Fruit fly (Drosophila melanogaster): ENCODE data around the gene CG33003.

Gene CG33003

DNA sequence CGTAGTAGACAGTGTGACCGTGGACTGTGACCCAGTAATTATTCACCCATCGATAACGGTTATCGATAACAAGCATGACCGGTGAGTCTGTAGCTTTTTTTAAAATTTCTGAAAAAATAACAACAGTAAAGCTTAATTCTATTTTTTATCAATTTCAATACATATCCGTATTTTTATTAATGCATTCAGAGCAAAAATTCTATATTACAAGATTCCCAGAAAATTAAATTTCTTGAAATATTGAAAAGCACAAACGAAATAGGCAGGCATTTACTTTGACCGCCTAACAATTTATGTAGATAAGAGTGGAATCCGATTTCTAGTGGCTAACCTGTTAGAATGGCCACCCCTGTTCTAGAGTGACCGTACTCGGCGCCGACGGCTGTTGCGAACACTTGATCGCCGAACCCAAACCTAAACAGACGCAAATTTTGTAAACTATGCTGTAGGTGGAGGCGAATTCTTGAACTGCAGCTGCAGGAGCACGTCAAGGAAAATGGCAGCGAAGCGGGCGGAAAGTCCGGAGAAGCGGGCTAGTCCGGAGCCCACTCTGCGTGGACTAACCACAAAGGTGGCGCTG lies 6.8 kb upstream of the CG33003 start, which contains the start of gene CG3652 (continued):
- TF ChIP-seq seq (GFP tag; IDR thresholded peaks at IDR 0.05) (no peak), Ptx1 (GFP tag; IDR thresholded peaks at IDR 0.05) (peak; percentile 18; the same call in 1 of the 2 replicates), Sry-δ (GFP tag; optimal IDR thresholded peaks at IDR 0.05) (peak; percentile 75), CG3065 (GFP tag; optimal IDR thresholded peaks at IDR 0.05) (no peak), CG18764 (GFP tag; optimal IDR thresholded peaks at IDR 0.05) (no peak), CG17359 (tag; optimal IDR thresholded peaks at IDR 0.05) (no peak), Bgb (GFP tag; IDR thresholded peaks at IDR 0.05; ENCODE audit: partially characterized antibody) (peak; percentile 29; the same call in 1 of the 2 replicates), CG4404 (GFP tag; IDR thresholded peaks at IDR 0.05) (no peak), Fer3 (tag; optimal IDR thresholded peaks at IDR 0.05) (no peak), CG31388 (GFP tag; optimal IDR thresholded peaks at IDR 0.05) (no peak), Stat92E (GFP tag; optimal IDR thresholded peaks at IDR 0.05) (no peak), MBD-R2 (GFP tag; IDR thresholded peaks at IDR 0.05) (peak; percentile 55), Chrac-16 (GFP tag; optimal IDR thresholded peaks at IDR 0.05) (peak; percentile 43), CG13624 (GFP tag; optimal IDR thresholded peaks at IDR 0.05) (no peak), CrebB (tag; optimal IDR thresholded peaks at IDR 0.05) (no peak), peb (GFP tag; IDR thresholded peaks at IDR 0.05) (no peak), CG13123 (GFP tag; optimal IDR thresholded peaks at IDR 0.05) (no peak), CG11085 (GFP tag; IDR thresholded peaks at IDR 0.05) (no peak), dimm (GFP tag; IDR thresholded peaks at IDR 0.05) (no peak), wek (GFP tag; optimal IDR thresholded peaks at IDR 0.05) (no peak), ssp (GFP tag; IDR thresholded peaks at IDR 0.05) (no peak), kay (GFP tag; optimal IDR thresholded peaks at IDR 0.05) (peak; percentile 33), CG13775 (GFP tag; optimal IDR thresholded peaks at IDR 0.05) (peak; percentile 9), CG9876 (GFP tag; optimal IDR thresholded peaks at IDR 0.05) (no peak), ttk (GFP tag; IDR thresholded peaks at IDR 0.05) (no peak), CTCF (GFP tag; optimal IDR thresholded peaks at IDR 0.05) (peak; percentile 60), CG1647 (GFP tag; optimal IDR thresholded peaks at IDR 0.05) (no peak), Dek (tag; optimal IDR thresholded peaks at IDR 0.05) (no peak), CG15601 (tag; optimal IDR thresholded peaks at IDR 0.05) (no peak), CG7963 (GFP tag; IDR thresholded peaks at IDR 0.05; ENCODE audit: partially characterized antibody) (no peak), CG4328 (GFP tag; optimal IDR thresholded peaks at IDR 0.05) (no peak), CG10979 (tag; optimal IDR thresholded peaks at IDR 0.05) (peak; percentile 1), CG6854 (GFP tag; optimal IDR thresholded peaks at IDR 0.05) (no peak), Poxn (GFP tag; IDR thresholded peaks at IDR 0.05) (no peak), gsb-n (tag; optimal IDR thresholded peaks at IDR 0.05) (no peak), nerfin-1 (tag; optimal IDR thresholded peaks at IDR 0.05) (no peak), Adf1 (GFP tag; IDR thresholded peaks at IDR 0.05) (no peak), CG15514 (GFP tag; optimal IDR thresholded peaks at IDR 0.05) (peak; percentile 42), eve (GFP tag; optimal IDR thresholded peaks at IDR 0.05) (no peak), sqz (GFP tag; optimal IDR thresholded peaks at IDR 0.05) (no peak), tna (GFP tag; IDR thresholded peaks at IDR 0.05; ENCODE audit: partially characterized antibody) (no peak), kah (GFP tag; optimal IDR thresholded peaks at IDR 0.05) (no peak), CG9817 (tag; optimal IDR thresholded peaks at IDR 0.05) (no peak), row (GFP tag; IDR thresholded peaks at IDR 0.05) (peak; percentile 70), HLH3B (GFP tag; IDR thresholded peaks at IDR 0.05) (no peak), CG18619 (GFP tag; optimal IDR thresholded peaks at IDR 0.05) (no peak), Pdp1 (GFP tag; optimal IDR thresholded peaks at IDR 0.05) (peak in 1 of 2 experiments; percentile 25), NC2β (GFP tag; optimal IDR thresholded peaks at IDR 0.05) (peak; percentile 14), dysf (GFP tag; IDR thresholded peaks at IDR 0.05) (no peak), sob (GFP tag; IDR thresholded peaks at IDR 0.05) (no peak), Opbp (GFP tag; IDR thresholded peaks at IDR 0.05; ENCODE audit: partially characterized antibody) (0 out of 3 replicates have a peak, but pooled peaks have one; percentile 14)
